Fruit fly (Drosophila melanogaster) whole organism, embryonic: ENCODE measurements around the gene CG4953.

Experiments used
- Blimp-1 ChIP-seq: fragments of 200-800 bp; sonication (Bioruptor generic); optimal IDR thresholded peaks from 3 replicates; lab custom pipeline; 2018; ENCODE audit warnings: missing biosample characterization, missing genetic modification characterization, mild to moderate bottlenecking, moderate library complexity, missing genetic modification reagents
- CG10565 ChIP-seq: fragments of 200-800 bp; sonication (Bioruptor generic); optimal IDR thresholded peaks from 3 replicates; lab custom pipeline; 2016; ENCODE audit warnings: missing biosample characterization, mild to moderate bottlenecking, missing genetic modification characterization
- CG11247 ChIP-seq: fragments of 200-800 bp; sonication (Bioruptor generic); IDR thresholded peaks from 2 replicates; pipeline ENCODE4 v1.3.6; 2022; ENCODE audit warnings: missing biosample characterization, missing genetic modification characterization
- CG11456 ChIP-seq: fragments of 200-800 bp; sonication (Bioruptor generic); IDR thresholded peaks from 3 replicates; pipeline ENCODE4 v1.3.6; 2022; ENCODE audit warnings: missing biosample characterization, missing genetic modification characterization
- CG11560 ChIP-seq: fragments of 200-800 bp; sonication (Bioruptor generic); IDR thresholded peaks from 3 replicates; pipeline ENCODE4 v1.3.6; 2022; ENCODE audit warnings: missing biosample characterization, missing genetic modification characterization
- CG11723 ChIP-seq: fragments of 200-800 bp; sonication (Bioruptor generic); optimal IDR thresholded peaks from 2 replicates; lab custom pipeline; 2017; ENCODE audit warnings: missing biosample characterization, mild to moderate bottlenecking, missing genetic modification characterization
- CG12219 ChIP-seq: fragments of 200-800 bp; sonication (Bioruptor generic); optimal IDR thresholded peaks from 3 replicates; lab custom pipeline; 2018; ENCODE audit warnings: missing biosample characterization, mild to moderate bottlenecking, missing genetic modification characterization
- CG12659 ChIP-seq: fragments of 200-800 bp; sonication (Bioruptor generic); optimal IDR thresholded peaks from 3 replicates; lab custom pipeline; 2017; ENCODE audit warnings: mild to moderate bottlenecking, missing biosample characterization, missing genetic modification reagents, missing genetic modification characterization
- CG14014 ChIP-seq: fragments of 200-800 bp; sonication (Bioruptor generic); IDR thresholded peaks from 2 replicates; pipeline ENCODE4 v1.3.6; 2022; ENCODE audit warnings: missing biosample characterization, missing genetic modification characterization
- CG14667 ChIP-seq: fragments of 200-800 bp; sonication (Bioruptor generic); IDR thresholded peaks from 2 replicates; pipeline ENCODE4 v1.3.6; 2022; ENCODE audit warnings: missing biosample characterization, missing genetic modification characterization
- CG15269 ChIP-seq: fragments of 200-800 bp; sonication (Bioruptor generic); optimal IDR thresholded peaks from 2 replicates; lab custom pipeline; 2018; ENCODE audit warnings: missing biosample characterization, mild to moderate bottlenecking, missing genetic modification characterization, moderate library complexity
- CG1603 ChIP-seq: fragments of 200-800 bp; sonication (Bioruptor generic); optimal IDR thresholded peaks from 2 replicates; lab custom pipeline; 2019; ENCODE audit warnings: missing biosample characterization, mild to moderate bottlenecking, missing genetic modification characterization, moderate library complexity
- CG17385 ChIP-seq: fragments of 200-800 bp; sonication (Bioruptor generic); optimal IDR thresholded peaks from 3 replicates; lab custom pipeline; 2018; ENCODE audit warnings: missing biosample characterization, mild to moderate bottlenecking, missing genetic modification characterization
- CG17802 ChIP-seq: fragments of 200-800 bp; sonication (Bioruptor generic); optimal IDR thresholded peaks from 2 replicates; lab custom pipeline; 2018; ENCODE audit warnings: missing biosample characterization, mild to moderate bottlenecking, missing genetic modification characterization, moderate library complexity
- CG1832 ChIP-seq: fragments of 200-800 bp; sonication (Bioruptor generic); optimal IDR thresholded peaks from 2 replicates; lab custom pipeline; 2017; ENCODE audit warnings: missing biosample characterization, mild to moderate bottlenecking, missing genetic modification characterization, inconsistent platforms
- CG31224 ChIP-seq: fragments of 200-800 bp; sonication (Bioruptor generic); IDR thresholded peaks from 2 replicates; pipeline ENCODE4 v1.3.6; 2022; ENCODE audit warnings: missing biosample characterization, missing genetic modification characterization
- CG3847 ChIP-seq: fragments of 200-800 bp; sonication (Bioruptor generic); IDR thresholded peaks from 2 replicates; pipeline ENCODE4 v1.3.6; 2022; ENCODE audit warnings: missing biosample characterization, missing genetic modification characterization
- CG6683 ChIP-seq: fragments of 200-800 bp; sonication (Bioruptor generic); optimal IDR thresholded peaks from 2 replicates; lab custom pipeline; 2017; ENCODE audit warnings: missing biosample characterization, mild to moderate bottlenecking, missing genetic modification characterization, missing genetic modification reagents
- CG7745 ChIP-seq: fragments of 200-800 bp; sonication (Bioruptor generic); optimal IDR thresholded peaks from 2 replicates; lab custom pipeline; 2018; ENCODE audit warnings: missing biosample characterization, mild to moderate bottlenecking, missing genetic modification characterization, moderate library complexity
- CkIIα-i1 ChIP-seq: fragments of 200-800 bp; sonication (Bioruptor generic); IDR thresholded peaks from 2 replicates; pipeline ENCODE4 v1.3.6; 2022; ENCODE audit warnings: missing biosample characterization, missing genetic modification characterization
- Dad ChIP-seq: fragments of 200-800 bp; sonication (Bioruptor generic); optimal IDR thresholded peaks from 3 replicates; lab custom pipeline; 2016; ENCODE audit warnings: missing biosample characterization, missing genetic modification characterization
- Dip2 ChIP-seq: fragments of 200-800 bp; sonication (Bioruptor generic); IDR thresholded peaks from 2 replicates; pipeline ENCODE4 v1.3.6; 2022; ENCODE audit warnings: missing biosample characterization, missing genetic modification characterization
- HLH54F ChIP-seq: fragments of 200-800 bp; sonication (Bioruptor generic); optimal IDR thresholded peaks from 3 replicates; lab custom pipeline; 2016; ENCODE audit warnings: missing biosample characterization, missing genetic modification characterization
- Jarid2 ChIP-seq: fragments of 200-800 bp; sonication (Bioruptor generic); optimal IDR thresholded peaks from 3 replicates; lab custom pipeline; 2017; ENCODE audit warnings: mild to moderate bottlenecking, missing biosample characterization, missing genetic modification reagents, missing genetic modification characterization
- Med ChIP-seq: fragments of 200-800 bp; sonication (Bioruptor generic); peaks from one replicate; lab custom pipeline; 2016; ENCODE audit warnings: missing biosample characterization, missing genetic modification characterization, mild to moderate bottlenecking, inconsistent platforms, moderate library complexity
- NC2α ChIP-seq: fragments of 200-800 bp; sonication (Bioruptor generic); optimal IDR thresholded peaks from 2 replicates; lab custom pipeline; 2016; ENCODE audit warnings: missing biosample characterization, missing genetic modification characterization
- Neu2 ChIP-seq: fragments of 200-800 bp; sonication (Bioruptor generic); optimal IDR thresholded peaks from 3 replicates; lab custom pipeline; 2016; ENCODE audit warnings: missing biosample characterization, missing genetic modification characterization, borderline replicate concordance
- Xbp1 ChIP-seq: fragments of 200-800 bp; sonication (Bioruptor generic); optimal IDR thresholded peaks from 3 replicates; lab custom pipeline; 2016; ENCODE audit warnings: missing biosample characterization, mild to moderate bottlenecking, missing genetic modification characterization
- ase ChIP-seq: fragments of 200-800 bp; sonication (Bioruptor generic); IDR thresholded peaks from 3 replicates; pipeline ENCODE4 v1.3.6; 2022; ENCODE audit warnings: missing biosample characterization, missing genetic modification characterization
- bsh ChIP-seq, 2 experiments: fragments of 200-800 bp; sonication (Bioruptor generic); optimal IDR thresholded peaks; 2 replicates each; lab custom pipeline; 2017 to 2018; ENCODE audit warnings: mild to moderate bottlenecking in 2 of 2, missing biosample characterization in 2 of 2, missing genetic modification characterization in 2 of 2, moderate library complexity in 1 of 2
- dimm ChIP-seq: fragments of 200-800 bp; sonication (Bioruptor generic); IDR thresholded peaks from 2 replicates; pipeline ENCODE4 v1.3.6; 2022; ENCODE audit warnings: missing biosample characterization, missing genetic modification characterization
- dysf ChIP-seq: fragments of 200-800 bp; sonication (Bioruptor generic); IDR thresholded peaks from 3 replicates; pipeline ENCODE4 v1.3.6; 2022; ENCODE audit warnings: missing biosample characterization, missing genetic modification characterization
- eyg ChIP-seq: fragments of 200-800 bp; sonication (Bioruptor generic); optimal IDR thresholded peaks from 3 replicates; lab custom pipeline; 2016; ENCODE audit warnings: missing biosample characterization, missing genetic modification characterization
- gsb ChIP-seq: fragments of 200-800 bp; sonication (Bioruptor generic); IDR thresholded peaks from 2 replicates; pipeline ENCODE4 v1.3.6; 2022; ENCODE audit warnings: missing biosample characterization, missing genetic modification characterization
- hb ChIP-seq: fragments of 200-800 bp; sonication (Bioruptor generic); IDR thresholded peaks from 3 replicates; pipeline ENCODE4 v1.3.6; 2022; ENCODE audit warnings: missing biosample characterization, missing genetic modification characterization; ENCODE audit not compliant: partially characterized antibody
- kah ChIP-seq: fragments of 200-800 bp; sonication (Bioruptor generic); optimal IDR thresholded peaks from 2 replicates; lab custom pipeline; 2018; ENCODE audit warnings: missing biosample characterization, mild to moderate bottlenecking, missing genetic modification characterization
- lilli ChIP-seq: fragments of 200-800 bp; sonication (Bioruptor generic); optimal IDR thresholded peaks from 3 replicates; lab custom pipeline; 2016; ENCODE audit warnings: missing biosample characterization, missing genetic modification characterization
- nerfin-2 ChIP-seq: fragments of 200-800 bp; sonication (Bioruptor generic); IDR thresholded peaks from 2 replicates; pipeline ENCODE4 v1.3.6; 2022; ENCODE audit warnings: missing biosample characterization, missing genetic modification characterization; ENCODE audit not compliant: partially characterized antibody
- pan ChIP-seq, 4 experiments: fragments of >200 bp in 3 of 4; fragments of 200-800 bp in 1 of 4; sonication (Bioruptor generic) in 1 of 4; optimal IDR thresholded peaks in 3 of 4; IDR thresholded peaks in 1 of 4; 2 replicates each; pipeline versions ENCODE4 v1.3.6 to Lab custom; 2017 to 2022; ENCODE audit warnings: missing biosample characterization in 2 of 4, missing genetic modification characterization in 2 of 4, mixed read lengths in 1 of 4
- pnt ChIP-seq: fragments of 200-800 bp; sonication (Bioruptor generic); optimal IDR thresholded peaks from 3 replicates; lab custom pipeline; 2016; ENCODE audit warnings: missing biosample characterization, missing genetic modification characterization
- pzg ChIP-seq: fragments of 200-800 bp; sonication (Bioruptor generic); optimal IDR thresholded peaks from 3 replicates; lab custom pipeline; 2018; ENCODE audit warnings: missing biosample characterization, mild to moderate bottlenecking, missing genetic modification characterization, moderate library complexity
- ranshi ChIP-seq: fragments of 200-800 bp; sonication (Bioruptor generic); IDR thresholded peaks from 2 replicates; pipeline ENCODE4 v1.3.6; 2022; ENCODE audit warnings: missing biosample characterization, missing genetic modification characterization
- sc ChIP-seq, 3 experiments: fragments of >200 bp in 2 of 3; fragments of 200-800 bp in 1 of 3; sonication (Bioruptor generic) in 1 of 3; optimal IDR thresholded peaks; 2 replicates in 2 of 3; 3 replicates in 1 of 3; lab custom pipeline; 2017; ENCODE audit warnings: mild to moderate bottlenecking in 1 of 3, missing biosample characterization in 1 of 3, missing genetic modification characterization in 1 of 3, missing genetic modification reagents in 1 of 3
- sens ChIP-seq: fragments of 200-800 bp; sonication (Bioruptor generic); peaks from one replicate; lab custom pipeline; 2016; ENCODE audit warnings: missing biosample characterization, missing genetic modification characterization
- twi ChIP-seq: fragments of 200-800 bp; optimal IDR thresholded peaks from 2 replicates; lab custom pipeline; 2019; ENCODE audit warnings: missing biosample characterization, mild to moderate bottlenecking, missing genetic modification characterization, moderate library complexity
- unc-4 ChIP-seq: fragments of 200-800 bp; sonication (Bioruptor generic); IDR thresholded peaks from 2 replicates; pipeline ENCODE4 v1.3.6; 2022; ENCODE audit warnings: missing biosample characterization, missing genetic modification characterization; ENCODE audit not compliant: partially characterized antibody
- vnd ChIP-seq: fragments of 200-800 bp; sonication (Bioruptor generic); IDR thresholded peaks from 3 replicates; pipeline ENCODE4 v1.3.6; 2022; ENCODE audit warnings: missing biosample characterization, missing genetic modification characterization; ENCODE audit not compliant: partially characterized antibody

The CG4953 gene

DNA sequence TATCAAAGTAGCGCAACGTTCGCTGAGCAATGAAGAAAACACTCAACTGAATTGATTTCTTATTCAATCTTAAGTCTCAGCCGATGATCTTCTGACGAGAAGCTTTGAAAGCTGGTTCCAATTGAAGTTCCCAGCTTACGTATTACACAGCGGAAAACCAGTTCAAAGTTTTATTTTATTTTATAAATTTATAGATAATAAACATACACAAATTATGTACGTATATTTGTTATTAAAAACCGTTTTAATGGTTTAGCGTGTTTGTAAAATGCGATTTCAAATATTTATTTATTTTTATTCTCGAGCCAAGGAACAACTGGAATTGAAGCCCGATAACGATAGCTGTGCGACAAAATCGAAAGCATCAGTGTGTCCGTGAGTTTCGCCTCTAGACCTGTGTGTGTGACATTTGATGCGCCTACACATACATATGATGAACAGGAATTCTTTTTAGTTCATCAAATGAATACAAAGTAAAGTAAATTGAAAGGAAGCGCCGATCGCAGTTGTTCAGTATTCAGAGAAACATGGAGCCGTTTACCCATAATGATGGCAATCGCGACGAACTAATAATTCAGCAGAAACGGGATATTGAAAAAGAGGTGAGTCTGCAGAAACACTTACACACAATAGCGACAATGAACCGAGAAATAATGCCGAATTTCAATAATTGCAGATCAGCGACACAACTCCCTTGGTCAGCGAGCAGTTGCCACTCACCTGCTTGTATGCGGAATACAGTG lies 40.2 kb downstream of the CG4953 start, which contains the start of the genes CG5390 and CG4968 (continued):
- TF ChIP-seq dimm (GFP tag; lab: Robert Waterston, UW) (no peak), eyg (GFP tag; lab: Kevin White, UChicago) (no peak), CG12659 (GFP tag; lab: Kevin White, UChicago) (peak; percentile 86), hb (GFP tag; lab: Robert Waterston, UW) (no peak), NC2α (GFP tag; lab: Kevin White, UChicago) (no peak), Neu2 (no peak), pnt (GFP tag; lab: Kevin White, UChicago) (no peak), HLH54F (GFP tag; lab: Kevin White, UChicago) (peak; percentile 6), ranshi (GFP tag; lab: Robert Waterston, UW) (peak; percentile 47; the same call in 1 of the 2 replicates), CG11560 (no peak), lilli (peak; percentile 65), CG14667 (0 out of 2 replicates have a peak, but pooled peaks have one; percentile 14), pan (optimal IDR thresholded peaks at IDR 0.05; lab: Kevin White, UChicago) (no peak), pan (GFP tag; optimal IDR thresholded peaks at IDR 0.05 in 1 of 2, IDR thresholded peaks at IDR 0.05 in 1 of 2) (peak in 1 of 2 experiments; percentile 73), CG12219 (GFP tag; lab: Kevin White, UChicago) (peak; percentile 37), ase (GFP tag; lab: Robert Waterston, UW) (peak; percentile 49; the same call in 1 of the 3 replicates), dysf (peak; percentile 55; the same call in 1 of the 3 replicates), CG11456 (GFP tag; lab: Robert Waterston, UW) (peak; percentile 16; the same call in 1 of the 3 replicates), Jarid2 (GFP tag; lab: Kevin White, UChicago) (no peak), sc (optimal IDR thresholded peaks at IDR 0.05; lab: Kevin White, UChicago) (no peak), sc (GFP tag; optimal IDR thresholded peaks at IDR 0.05; lab: Kevin White, UChicago) (peak; percentile 28), twi (tag; lab: Kevin White, UChicago) (peak; percentile 43), CG14014 (GFP tag; lab: Robert Waterston, UW) (peak; percentile 73; the same call in 1 of the 2 replicates), CG6683 (GFP tag; lab: Kevin White, UChicago) (peak; percentile 60), vnd (GFP tag; lab: Robert Waterston, UW) (no peak), sens (GFP tag; lab: Kevin White, UChicago) (peak; percentile 81), nerfin-2 (GFP tag; lab: Robert Waterston, UW) (no peak), CG1603 (peak; percentile 71), Med (peak; percentile 87), CG15269 (peak; percentile 85), CG11723 (GFP tag; lab: Kevin White, UChicago) (peak; percentile 50), CG31224 (GFP tag; lab: Robert Waterston, UW) (peak; percentile 45; the same call in 1 of the 2 replicates), gsb (no peak), CG17385 (GFP tag; lab: Kevin White, UChicago) (peak; percentile 68), CG1832 (GFP tag; lab: Kevin White, UChicago) (no peak), pzg (GFP tag; lab: Kevin White, UChicago) (peak; percentile 69), CG11247 (0 out of 2 replicates have a peak, but pooled peaks have one; percentile 34), Dip2 (GFP tag; lab: Robert Waterston, UW) (no peak), CG10565 (GFP tag; lab: Kevin White, UChicago) (no peak), CG7745 (tag; lab: Kevin White, UChicago) (no peak), CG17802 (tag; lab: Kevin White, UChicago) (peak; percentile 7), Dad (peak; percentile 8), Blimp-1 (no peak), Xbp1 (GFP tag; lab: Kevin White, UChicago) (peak; percentile 67), bsh (GFP tag; optimal IDR thresholded peaks at IDR 0.05; lab: Kevin White, UChicago) (peak in 1 of 2 experiments; percentile 74), unc-4 (peak; percentile 50), kah (GFP tag; lab: Kevin White, UChicago) (no peak), CG3847 (GFP tag; lab: Robert Waterston, UW) (peak; percentile 64), CkIIα-i1 (GFP tag; lab: Robert Waterston, UW) (no peak)
